Fruit fly (Drosophila melanogaster) whole organism, embryonic: Measurements from ENCODE around the gene bark.

Source experiments
- BEAF-32 ChIP-seq: fragments of 200-800 bp; sonication (Bioruptor generic); optimal IDR thresholded peaks from 3 replicates; lab custom pipeline; 2017; ENCODE audit warnings: missing biosample characterization, missing genetic modification characterization, mild to moderate bottlenecking, moderate library complexity, missing genetic modification reagents
- Bteb2 ChIP-seq: fragments of 200-800 bp; sonication (Bioruptor generic); optimal IDR thresholded peaks from 2 replicates; lab custom pipeline; 2016; ENCODE audit warnings: missing biosample characterization, missing genetic modification characterization
- CG10147 ChIP-seq: fragments of 200-800 bp; sonication (Bioruptor generic); optimal IDR thresholded peaks from 2 replicates; lab custom pipeline; 2019; ENCODE audit warnings: missing biosample characterization, mild to moderate bottlenecking, missing genetic modification characterization, moderate library complexity
- CG11093 ChIP-seq: fragments of 200-800 bp; sonication (Bioruptor generic); IDR thresholded peaks from 3 replicates; pipeline ENCODE4 v1.3.6; 2022; ENCODE audit warnings: missing biosample characterization, missing genetic modification characterization
- CG11456 ChIP-seq: fragments of 200-800 bp; sonication (Bioruptor generic); IDR thresholded peaks from 3 replicates; pipeline ENCODE4 v1.3.6; 2022; ENCODE audit warnings: missing biosample characterization, missing genetic modification characterization
- CG11696 ChIP-seq: fragments of 200-800 bp; sonication (Bioruptor generic); IDR thresholded peaks from 2 replicates; pipeline ENCODE4 v1.3.6; 2022; ENCODE audit warnings: missing biosample characterization, missing genetic modification characterization
- CG11723 ChIP-seq: fragments of 200-800 bp; sonication (Bioruptor generic); optimal IDR thresholded peaks from 2 replicates; lab custom pipeline; 2017; ENCODE audit warnings: missing biosample characterization, mild to moderate bottlenecking, missing genetic modification characterization
- CG12299 ChIP-seq: fragments of 200-800 bp; sonication (Bioruptor generic); optimal IDR thresholded peaks from 2 replicates; lab custom pipeline; 2018; ENCODE audit warnings: missing biosample characterization, mild to moderate bottlenecking, missing genetic modification characterization
- CG14667 ChIP-seq: fragments of 200-800 bp; sonication (Bioruptor generic); IDR thresholded peaks from 2 replicates; pipeline ENCODE4 v1.3.6; 2022; ENCODE audit warnings: missing biosample characterization, missing genetic modification characterization
- CG17186 ChIP-seq: fragments of 200-800 bp; sonication (Bioruptor generic); optimal IDR thresholded peaks from 3 replicates; lab custom pipeline; 2017; ENCODE audit warnings: missing biosample characterization, missing genetic modification reagents, missing genetic modification characterization
- CG17359 ChIP-seq: fragments of 200-800 bp; sonication (Bioruptor generic); optimal IDR thresholded peaks from 3 replicates; lab custom pipeline; 2018; ENCODE audit warnings: missing biosample characterization, mild to moderate bottlenecking, missing genetic modification characterization, moderate library complexity
- CG3163 ChIP-seq: fragments of 200-800 bp; sonication (Bioruptor generic); optimal IDR thresholded peaks from 3 replicates; lab custom pipeline; 2016; ENCODE audit warnings: missing biosample characterization, missing genetic modification characterization
- CG34224 ChIP-seq: fragments of 200-800 bp; sonication (Bioruptor generic); IDR thresholded peaks from 3 replicates; pipeline ENCODE4 v1.3.6; 2022; ENCODE audit warnings: missing biosample characterization, missing genetic modification characterization; ENCODE audit not compliant: partially characterized antibody
- CG3726 ChIP-seq: fragments of 200-800 bp; sonication (Bioruptor generic); IDR thresholded peaks from 3 replicates; pipeline ENCODE4, ENCODE4 v1.3.6; 2022; ENCODE audit warnings: missing biosample characterization, missing genetic modification characterization
- CG6175 ChIP-seq: fragments of 200-800 bp; sonication (Bioruptor generic); IDR thresholded peaks from 3 replicates; pipeline ENCODE4 v1.3.6; 2022; ENCODE audit warnings: missing biosample characterization, missing genetic modification characterization
- CG6854 ChIP-seq: fragments of 200-800 bp; sonication (Bioruptor generic); optimal IDR thresholded peaks from 3 replicates; lab custom pipeline; 2017; ENCODE audit warnings: missing biosample characterization, mild to moderate bottlenecking, missing genetic modification characterization
- CG7928 ChIP-seq: fragments of 200-800 bp; sonication (Bioruptor generic); optimal IDR thresholded peaks from 2 replicates; lab custom pipeline; 2017; ENCODE audit warnings: missing biosample characterization, mild to moderate bottlenecking, missing genetic modification characterization
- CG8281 ChIP-seq: fragments of 200-800 bp; sonication (Bioruptor generic); optimal IDR thresholded peaks from 2 replicates; lab custom pipeline; 2018; ENCODE audit warnings: missing biosample characterization, mild to moderate bottlenecking, missing genetic modification characterization, moderate library complexity
- CG9215 ChIP-seq: fragments of 200-800 bp; sonication (Bioruptor generic); IDR thresholded peaks from 2 replicates; pipeline ENCODE4 v1.3.6; 2022; ENCODE audit warnings: missing biosample characterization, missing genetic modification characterization
- D ChIP-seq, 2 experiments: fragments of 200-800 bp in 1 of 2; fragments of >200 bp in 1 of 2; sonication (Bioruptor generic) in 1 of 2; optimal IDR thresholded peaks; 2 replicates in 1 of 2; 3 replicates in 1 of 2; lab custom pipeline; 2017; ENCODE audit warnings: mild to moderate bottlenecking in 1 of 2, missing biosample characterization in 1 of 2, missing genetic modification characterization in 1 of 2, missing genetic modification reagents in 1 of 2
- Dek ChIP-seq: fragments of 200-800 bp; sonication (Bioruptor generic); optimal IDR thresholded peaks from 3 replicates; lab custom pipeline; 2019; ENCODE audit warnings: missing biosample characterization, mild to moderate bottlenecking, missing genetic modification characterization, moderate library complexity
- Eip74EF ChIP-seq, 2 experiments: fragments of 200-800 bp in 1 of 2; fragments of >200 bp in 1 of 2; sonication (Bioruptor generic) in 1 of 2; optimal IDR thresholded peaks; 2 replicates each; lab custom pipeline; 2017 to 2019; ENCODE audit warnings: missing biosample characterization in 2 of 2, missing genetic modification characterization in 2 of 2, mild to moderate bottlenecking in 1 of 2, moderate library complexity in 1 of 2
- Hmr ChIP-seq: fragments of 200-800 bp; sonication (Bioruptor generic); optimal IDR thresholded peaks from 3 replicates; lab custom pipeline; 2017; ENCODE audit warnings: mild to moderate bottlenecking, missing biosample characterization, missing genetic modification reagents, missing genetic modification characterization
- Lpt ChIP-seq: fragments of >200 bp; optimal IDR thresholded peaks from 2 replicates; lab custom pipeline; 2018; ENCODE audit warnings: missing biosample characterization, missing genetic modification characterization
- NC2β ChIP-seq: fragments of 200-800 bp; sonication (Bioruptor generic); optimal IDR thresholded peaks from 2 replicates; lab custom pipeline; 2016; ENCODE audit warnings: missing biosample characterization, missing genetic modification characterization
- Nf-YC ChIP-seq: fragments of 200-800 bp; optimal IDR thresholded peaks from 3 replicates; lab custom pipeline; 2019; ENCODE audit warnings: missing biosample characterization, mild to moderate bottlenecking, missing genetic modification characterization, moderate library complexity
- NfI ChIP-seq: fragments of 200-800 bp; sonication (Bioruptor generic); optimal IDR thresholded peaks from 3 replicates; lab custom pipeline; 2018; ENCODE audit warnings: missing biosample characterization, mild to moderate bottlenecking, missing genetic modification characterization, moderate library complexity
- Tbp ChIP-seq: fragments of >200 bp; optimal IDR thresholded peaks from 2 replicates; lab custom pipeline; 2018; ENCODE audit warnings: missing biosample characterization, missing genetic modification characterization
- Xrp1 ChIP-seq: fragments of 200-800 bp; sonication (Bioruptor generic); IDR thresholded peaks from 2 replicates; pipeline ENCODE4 v1.3.6; 2022; ENCODE audit warnings: missing biosample characterization, missing genetic modification characterization
- ara ChIP-seq: fragments of 200-800 bp; sonication (Bioruptor generic); IDR thresholded peaks from 2 replicates; pipeline ENCODE4 v1.3.6; 2022; ENCODE audit warnings: missing biosample characterization, missing genetic modification characterization
- cato ChIP-seq: fragments of 200-800 bp; sonication (Bioruptor generic); optimal IDR thresholded peaks from 2 replicates; lab custom pipeline; 2016; ENCODE audit warnings: missing biosample characterization, missing genetic modification characterization, borderline replicate concordance
- croc ChIP-seq: fragments of 200-800 bp; sonication (Bioruptor generic); conservative IDR thresholded peaks from 3 replicates; pipeline ENCODE4 v1.3.6; 2022; ENCODE audit warnings: missing biosample characterization, missing genetic modification characterization
- dimm ChIP-seq: fragments of 200-800 bp; sonication (Bioruptor generic); IDR thresholded peaks from 2 replicates; pipeline ENCODE4 v1.3.6; 2022; ENCODE audit warnings: missing biosample characterization, missing genetic modification characterization
- dm ChIP-seq: fragments of 200-800 bp; sonication (Bioruptor generic); optimal IDR thresholded peaks from 3 replicates; lab custom pipeline; 2016; ENCODE audit warnings: missing biosample characterization, missing genetic modification characterization
- fd3F ChIP-seq: fragments of 200-800 bp; sonication (Bioruptor generic); optimal IDR thresholded peaks from 2 replicates; lab custom pipeline; 2018; ENCODE audit warnings: missing biosample characterization, mild to moderate bottlenecking, missing genetic modification characterization, moderate library complexity
- gce ChIP-seq: fragments of 200-800 bp; sonication (Bioruptor generic); IDR thresholded peaks from 3 replicates; pipeline ENCODE4 v1.3.6; 2022; ENCODE audit warnings: missing biosample characterization, missing genetic modification characterization
- jumu ChIP-seq: fragments of 200-800 bp; sonication (Bioruptor generic); optimal IDR thresholded peaks from 3 replicates; lab custom pipeline; 2016; ENCODE audit warnings: missing biosample characterization, missing genetic modification characterization
- lab ChIP-seq: fragments of 200-800 bp; sonication (Bioruptor generic); optimal IDR thresholded peaks from 3 replicates; lab custom pipeline; 2017; ENCODE audit warnings: missing biosample characterization, missing genetic modification characterization, mild to moderate bottlenecking, moderate library complexity, missing genetic modification reagents
- lilli ChIP-seq: fragments of 200-800 bp; sonication (Bioruptor generic); optimal IDR thresholded peaks from 3 replicates; lab custom pipeline; 2016; ENCODE audit warnings: missing biosample characterization, missing genetic modification characterization
- luna ChIP-seq: fragments of 200-800 bp; sonication (Bioruptor generic); optimal IDR thresholded peaks from 2 replicates; lab custom pipeline; 2016; ENCODE audit warnings: missing biosample characterization, missing genetic modification characterization
- nerfin-2 ChIP-seq: fragments of 200-800 bp; sonication (Bioruptor generic); IDR thresholded peaks from 2 replicates; pipeline ENCODE4 v1.3.6; 2022; ENCODE audit warnings: missing biosample characterization, missing genetic modification characterization; ENCODE audit not compliant: partially characterized antibody
- pita ChIP-seq: fragments of 200-800 bp; sonication (Bioruptor generic); optimal IDR thresholded peaks from 2 replicates; lab custom pipeline; 2017; ENCODE audit warnings: missing biosample characterization, mild to moderate bottlenecking, missing genetic modification characterization
- sc ChIP-seq, 3 experiments: fragments of >200 bp in 2 of 3; fragments of 200-800 bp in 1 of 3; sonication (Bioruptor generic) in 1 of 3; optimal IDR thresholded peaks; 2 replicates in 2 of 3; 3 replicates in 1 of 3; lab custom pipeline; 2017; ENCODE audit warnings: mild to moderate bottlenecking in 1 of 3, missing biosample characterization in 1 of 3, missing genetic modification characterization in 1 of 3, missing genetic modification reagents in 1 of 3
- sob ChIP-seq: fragments of 200-800 bp; sonication (Bioruptor generic); IDR thresholded peaks from 2 replicates; pipeline ENCODE4 v1.3.6; 2022; ENCODE audit warnings: missing biosample characterization, missing genetic modification characterization
- sug ChIP-seq: fragments of 200-800 bp; optimal IDR thresholded peaks from 2 replicates; lab custom pipeline; 2019; ENCODE audit warnings: missing biosample characterization, mild to moderate bottlenecking, missing genetic modification characterization, moderate library complexity
- tap ChIP-seq: fragments of 200-800 bp; optimal IDR thresholded peaks from 3 replicates; lab custom pipeline; 2019; ENCODE audit warnings: missing biosample characterization, mild to moderate bottlenecking, missing genetic modification characterization, moderate library complexity
- tio ChIP-seq: fragments of 200-800 bp; sonication (Bioruptor generic); optimal IDR thresholded peaks from 2 replicates; lab custom pipeline; 2017; ENCODE audit warnings: missing biosample characterization, missing genetic modification characterization, inconsistent platforms
- trem ChIP-seq: fragments of 200-800 bp; optimal IDR thresholded peaks from 3 replicates; lab custom pipeline; 2019; ENCODE audit warnings: missing biosample characterization, mild to moderate bottlenecking, missing genetic modification characterization, moderate library complexity
- wdn ChIP-seq: fragments of 200-800 bp; sonication (Bioruptor generic); IDR thresholded peaks from 2 replicates; pipeline ENCODE4 v1.3.6; 2022; ENCODE audit warnings: missing biosample characterization, missing genetic modification characterization

Gene bark

DNA sequence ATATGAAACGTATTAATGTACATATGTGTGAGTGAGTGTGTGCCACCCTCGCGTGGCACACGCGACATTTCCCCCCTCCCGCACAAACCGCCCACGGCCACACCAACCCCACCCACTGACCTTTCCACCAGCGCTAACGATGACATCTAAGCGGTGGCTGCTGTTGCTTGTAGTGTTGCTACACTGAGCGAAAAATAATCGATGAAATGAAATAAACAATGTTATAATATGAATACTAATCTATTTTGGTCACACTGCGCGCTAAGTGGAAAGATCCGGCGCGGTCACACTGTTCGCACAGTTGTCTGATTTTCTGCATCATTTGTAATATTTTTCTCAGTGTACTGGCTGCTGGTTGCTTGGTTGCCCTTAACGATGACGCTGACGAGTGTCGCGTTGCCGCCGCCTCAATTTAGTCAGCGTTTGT lies 45.3 kb downstream of the bark start (continued):
- TF ChIP-seq Nf-YC (tag; lab: Kevin White, UChicago) (peak; percentile 77), dimm (peak; percentile 86), Dek (tag; lab: Kevin White, UChicago) (peak; percentile 87), Tbp (GFP tag; lab: Kevin White, UChicago) (no peak), Bteb2 (GFP tag; lab: Kevin White, UChicago) (peak; percentile 85), CG14667 (GFP tag; lab: Robert Waterston, UW) (peak; percentile 91), croc (GFP tag; lab: Robert Waterston, UW) (peak; percentile 98), lab (peak; percentile 94), D (optimal IDR thresholded peaks at IDR 0.05; lab: Kevin White, UChicago) (no peak), D (GFP tag; optimal IDR thresholded peaks at IDR 0.05; lab: Kevin White, UChicago) (peak; percentile 99), CG17359 (tag; lab: Kevin White, UChicago) (peak; percentile 97), CG3163 (GFP tag; lab: Kevin White, UChicago) (peak; percentile 77), CG11456 (GFP tag; lab: Robert Waterston, UW) (peak; percentile 94), Eip74EF (GFP tag; optimal IDR thresholded peaks at IDR 0.05; lab: Kevin White, UChicago) (peak in 1 of 2 experiments; percentile 93), BEAF-32 (GFP tag; lab: Kevin White, UChicago) (peak; percentile 3), CG3726 (GFP tag; lab: Robert Waterston, UW) (peak; percentile 95), gce (GFP tag; lab: Robert Waterston, UW) (peak; percentile 96), CG11696 (GFP tag; lab: Robert Waterston, UW) (peak; percentile 80), pita (no peak), Xrp1 (GFP tag; lab: Robert Waterston, UW) (peak; percentile 99), luna (peak; percentile 75), CG7928 (GFP tag; lab: Kevin White, UChicago) (peak; percentile 46), CG9215 (GFP tag; lab: Robert Waterston, UW) (peak; percentile 81), Hmr (GFP tag; lab: Kevin White, UChicago) (peak; percentile 89), CG6854 (peak; percentile 75), CG11093 (GFP tag; lab: Robert Waterston, UW) (peak; percentile 93), tap (tag; lab: Kevin White, UChicago) (peak; percentile 96), sob (GFP tag; lab: Robert Waterston, UW) (peak; percentile 94), sc (optimal IDR thresholded peaks at IDR 0.05; lab: Kevin White, UChicago) (no peak), sc (GFP tag; optimal IDR thresholded peaks at IDR 0.05; lab: Kevin White, UChicago) (peak; percentile 98), jumu (GFP tag; lab: Kevin White, UChicago) (peak; percentile 97), NfI (GFP tag; lab: Kevin White, UChicago) (peak; percentile 91), NC2β (GFP tag; lab: Kevin White, UChicago) (peak; percentile 98), CG17186 (GFP tag; lab: Kevin White, UChicago) (peak; percentile 95), trem (tag; lab: Kevin White, UChicago) (peak; percentile 96), CG6175 (GFP tag; lab: Robert Waterston, UW) (peak; percentile 72; the same call in 2 of the 3 replicates), CG12299 (tag; lab: Kevin White, UChicago) (peak; percentile 91), CG11723 (GFP tag; lab: Kevin White, UChicago) (peak; percentile 92), fd3F (GFP tag; lab: Kevin White, UChicago) (peak; percentile 69), cato (peak; percentile 93), wdn (peak; percentile 81), ara (GFP tag; lab: Robert Waterston, UW) (peak; percentile 98), lilli (GFP tag; lab: Kevin White, UChicago) (peak; percentile 94), nerfin-2 (GFP tag; lab: Robert Waterston, UW) (0 out of 2 replicates have a peak, but pooled peaks have one; percentile 33), sug (peak; percentile 76), dm (GFP tag; lab: Kevin White, UChicago) (peak; percentile 92), tio (GFP tag; lab: Kevin White, UChicago) (peak; percentile 95), CG34224 (no peak; the same call in 2 of the 3 replicates), CG10147 (GFP tag; lab: Kevin White, UChicago) (peak; percentile 90), CG8281 (tag; lab: Kevin White, UChicago) (peak; percentile 84), Lpt (GFP tag; lab: Kevin White, UChicago) (no peak)
